Worm (Caenorhabditis elegans): ENCODE data around the gene C04E6.4.

C04E6.4 gene

ce11 chrV:5917707-5918106, 10.5 kb downstream of the C04E6.4 start, which contains the start of gene lrpr-1 (continued):
- TF ChIP-seq nhr-42 (GFP tag; IDR thresholded peaks at IDR 0.05), result no peak
- no peak for TF ChIP-seq Y5F2A.4 (GFP tag; optimal IDR thresholded peaks at IDR 0.05)
- no peak for TF ChIP-seq set-16 (GFP tag; IDR thresholded peaks at IDR 0.05)
- TF ChIP-seq pha-4 (GFP tag; IDR thresholded peaks at IDR 0.05), result no peak
- no peak for TF ChIP-seq pha-4 (tag; optimal IDR thresholded peaks at IDR 0.05)
- no peak for TF ChIP-seq gei-8 (GFP tag; optimal IDR thresholded peaks at IDR 0.05)
- peak; percentile 55 for TF ChIP-seq F10B5.3 (tag; optimal IDR thresholded peaks at IDR 0.05)
- TF ChIP-seq jun-1 (tag; optimal IDR thresholded peaks at IDR 0.05), result peak; percentile 30
- no peak for TF ChIP-seq spr-3 (GFP tag; optimal IDR thresholded peaks at IDR 0.05)
- peak in 1 of 2 experiments; percentile 92 for TF ChIP-seq hif-1 (tag; optimal IDR thresholded peaks at IDR 0.05)
- no peak for TF ChIP-seq nhr-48 (tag; optimal IDR thresholded peaks at IDR 0.05)
- TF ChIP-seq Y48G9A.11 (GFP tag; IDR thresholded peaks at IDR 0.05), result peak; percentile 93
- TF ChIP-seq lin-1 (GFP tag; IDR thresholded peaks at IDR 0.05), result no peak
- peak; percentile 78 for TF ChIP-seq ceh-20 (GFP tag; IDR thresholded peaks at IDR 0.05)
- no peak for TF ChIP-seq ceh-28 (tag; optimal IDR thresholded peaks at IDR 0.05)
- peak; percentile 99 for TF ChIP-seq dpl-1 (GFP tag; optimal IDR thresholded peaks at IDR 0.05)
- TF ChIP-seq unc-130 (GFP tag; optimal IDR thresholded peaks at IDR 0.05), result peak; percentile 92
- 0 out of 2 replicates have a peak, but pooled peaks have one; percentile 49 for TF ChIP-seq mxl-2 (GFP tag; conservative IDR thresholded peaks at IDR 0.05)
- TF ChIP-seq mdl-1 (tag; optimal IDR thresholded peaks at IDR 0.05), result no peak
- no peak for TF ChIP-seq lin-38 (GFP tag; IDR thresholded peaks at IDR 0.05)
- TF ChIP-seq dmd-9 (GFP tag; IDR thresholded peaks at IDR 0.05), result peak; percentile 91
- no peak for TF ChIP-seq aly-2 (tag; optimal IDR thresholded peaks at IDR 0.05)
- no peak for TF ChIP-seq F37D6.2 (tag; optimal IDR thresholded peaks at IDR 0.05)
- no peak for TF ChIP-seq daf-19 (GFP tag; conservative IDR thresholded peaks at IDR 0.05)
- TF ChIP-seq zfp-2 (tag; optimal IDR thresholded peaks at IDR 0.05), result no peak
- no peak for TF ChIP-seq ceh-32 (tag; optimal IDR thresholded peaks at IDR 0.05; ENCODE audit: poor library complexity)
- no peak; the same call in 1 of the 2 replicates for TF ChIP-seq zfp-3 (GFP tag; conservative IDR thresholded peaks at IDR 0.05)
- peak; percentile 12 for TF ChIP-seq lin-13 (GFP tag; optimal IDR thresholded peaks at IDR 0.05)
- TF ChIP-seq daf-12 (tag; optimal IDR thresholded peaks at IDR 0.05), result no peak
- no peak for TF ChIP-seq lin-39 (tag; optimal IDR thresholded peaks at IDR 0.05)
- no peak for TF ChIP-seq nhr-76 (tag; optimal IDR thresholded peaks at IDR 0.05)
- no peak for TF ChIP-seq sdz-12 (GFP tag; optimal IDR thresholded peaks at IDR 0.05)
- TF ChIP-seq daf-16 (GFP tag; optimal IDR thresholded peaks at IDR 0.05), result peak in 1 of 2 experiments; percentile 49
- no peak for TF ChIP-seq daf-16 (tag; optimal IDR thresholded peaks at IDR 0.05)
- TF ChIP-seq T26A8.4 (GFP tag; IDR thresholded peaks at IDR 0.05), result no peak
- TF ChIP-seq zip-11 (GFP tag; IDR thresholded peaks at IDR 0.05), result no peak
- TF ChIP-seq dve-1 (tag; optimal IDR thresholded peaks at IDR 0.05; ENCODE audit: insufficient read depth), result no peak
- peak; percentile 52 for TF ChIP-seq hlh-30 (tag; optimal IDR thresholded peaks at IDR 0.05; ENCODE audit: insufficient read depth)
- TF ChIP-seq aha-1 (tag), result peak; percentile 84
- TF ChIP-seq zip-2 (tag; optimal IDR thresholded peaks at IDR 0.05), result no peak
- TF ChIP-seq ces-1 (GFP tag; optimal IDR thresholded peaks at IDR 0.05), result no peak
- TF ChIP-seq tra-1 (GFP tag; IDR thresholded peaks at IDR 0.05), result no peak; the same call in 1 of the 2 replicates
- TF ChIP-seq lim-7 (GFP tag; IDR thresholded peaks at IDR 0.05), result no peak
- TF ChIP-seq F44E2.7 (GFP tag; IDR thresholded peaks at IDR 0.05), result no peak
- TF ChIP-seq dmd-8 (GFP tag; IDR thresholded peaks at IDR 0.05), result no peak
- TF ChIP-seq ZK337.2 (GFP tag; IDR thresholded peaks at IDR 0.05), result peak; percentile 97
- no peak for TF ChIP-seq ceh-62 (tag; optimal IDR thresholded peaks at IDR 0.05)
- no peak for TF ChIP-seq lsy-2 (tag; optimal IDR thresholded peaks at IDR 0.05)
- peak; percentile 65 for TF ChIP-seq rbr-2 (tag; optimal IDR thresholded peaks at IDR 0.05)
- TF ChIP-seq vab-7 (GFP tag; IDR thresholded peaks at IDR 0.05), result no peak
- no peak for TF ChIP-seq Y75B8A.6 (GFP tag; IDR thresholded peaks at IDR 0.05)
- no peak for TF ChIP-seq nhr-28 (tag; optimal IDR thresholded peaks at IDR 0.05)

All from whole organism, L4 larva.